Fruit fly (Drosophila melanogaster) whole organism, embryonic: ENCODE measurements around the gene SIDL.

Experiments
- Ada2b ChIP-seq: fragments of 200-800 bp; sonication (Bioruptor generic); IDR thresholded peaks from 2 replicates; pipeline ENCODE4 v1.3.6; 2022; ENCODE audit warnings: missing biosample characterization, missing genetic modification characterization
- B-H1 ChIP-seq: fragments of 200-800 bp; sonication (Bioruptor generic); IDR thresholded peaks from 3 replicates; pipeline ENCODE4 v1.3.6; 2022; ENCODE audit warnings: missing biosample characterization, missing genetic modification characterization
- Bdp1 ChIP-seq: fragments of 200-800 bp; sonication (Bioruptor generic); optimal IDR thresholded peaks from 3 replicates; lab custom pipeline; 2016; ENCODE audit warnings: missing biosample characterization, missing genetic modification characterization
- Bgb ChIP-seq: fragments of 200-800 bp; sonication (Bioruptor generic); IDR thresholded peaks from 2 replicates; pipeline ENCODE4 v1.3.6; 2022; ENCODE audit warnings: missing biosample characterization, missing genetic modification characterization; ENCODE audit not compliant: partially characterized antibody
- CG11560 ChIP-seq: fragments of 200-800 bp; sonication (Bioruptor generic); IDR thresholded peaks from 3 replicates; pipeline ENCODE4 v1.3.6; 2022; ENCODE audit warnings: missing biosample characterization, missing genetic modification characterization
- CG12744 ChIP-seq: fragments of 200-800 bp; sonication (Bioruptor generic); optimal IDR thresholded peaks from 2 replicates; lab custom pipeline; 2016; ENCODE audit warnings: missing biosample characterization, missing genetic modification characterization
- CG13424 ChIP-seq: fragments of 200-800 bp; sonication (Bioruptor generic); optimal IDR thresholded peaks from 2 replicates; lab custom pipeline; 2019; ENCODE audit warnings: missing biosample characterization, mild to moderate bottlenecking, missing genetic modification characterization, moderate library complexity
- CG14667 ChIP-seq: fragments of 200-800 bp; sonication (Bioruptor generic); IDR thresholded peaks from 2 replicates; pipeline ENCODE4 v1.3.6; 2022; ENCODE audit warnings: missing biosample characterization, missing genetic modification characterization
- CG15696 ChIP-seq: fragments of 200-800 bp; sonication (Bioruptor generic); optimal IDR thresholded peaks from 2 replicates; lab custom pipeline; 2019; ENCODE audit warnings: missing biosample characterization, mild to moderate bottlenecking, missing genetic modification characterization, moderate library complexity
- CG1603 ChIP-seq: fragments of 200-800 bp; sonication (Bioruptor generic); optimal IDR thresholded peaks from 2 replicates; lab custom pipeline; 2019; ENCODE audit warnings: missing biosample characterization, mild to moderate bottlenecking, missing genetic modification characterization, moderate library complexity
- CG16863 ChIP-seq: fragments of 200-800 bp; sonication (Bioruptor generic); optimal IDR thresholded peaks from 3 replicates; lab custom pipeline; 2016; ENCODE audit warnings: missing biosample characterization, missing genetic modification characterization
- CG17328 ChIP-seq: fragments of 200-800 bp; sonication (Bioruptor generic); IDR thresholded peaks from 2 replicates; pipeline ENCODE4 v1.3.6; 2022; ENCODE audit warnings: missing biosample characterization, missing genetic modification characterization
- CG17359 ChIP-seq: fragments of 200-800 bp; sonication (Bioruptor generic); optimal IDR thresholded peaks from 3 replicates; lab custom pipeline; 2018; ENCODE audit warnings: missing biosample characterization, mild to moderate bottlenecking, missing genetic modification characterization, moderate library complexity
- CG17361 ChIP-seq: fragments of 200-800 bp; sonication (Bioruptor generic); IDR thresholded peaks from 3 replicates; pipeline ENCODE4 v1.3.6; 2022; ENCODE audit warnings: missing biosample characterization, missing genetic modification characterization
- CG17829 ChIP-seq: fragments of 200-800 bp; optimal IDR thresholded peaks from 2 replicates; lab custom pipeline; 2019; ENCODE audit warnings: missing biosample characterization, mild to moderate bottlenecking, missing genetic modification characterization, moderate library complexity
- CG18476 ChIP-seq: fragments of 200-800 bp; sonication (Bioruptor generic); optimal IDR thresholded peaks from 2 replicates; lab custom pipeline; 2016; ENCODE audit warnings: missing biosample characterization, mild to moderate bottlenecking, missing genetic modification characterization
- CG32532 ChIP-seq: fragments of 200-800 bp; sonication (Bioruptor generic); IDR thresholded peaks from 2 replicates; pipeline ENCODE4 v1.3.6; 2022; ENCODE audit warnings: missing biosample characterization, missing genetic modification characterization
- CG3838 ChIP-seq: fragments of 200-800 bp; sonication (Bioruptor generic); optimal IDR thresholded peaks from 3 replicates; lab custom pipeline; 2016; ENCODE audit warnings: missing biosample characterization, missing genetic modification characterization
- CG5245 ChIP-seq: fragments of 200-800 bp; sonication (Bioruptor generic); optimal IDR thresholded peaks from 3 replicates; lab custom pipeline; 2016; ENCODE audit warnings: missing biosample characterization, missing genetic modification characterization
- CG6254 ChIP-seq: fragments of 200-800 bp; sonication (Bioruptor generic); optimal IDR thresholded peaks from 3 replicates; lab custom pipeline; 2017; ENCODE audit warnings: mild to moderate bottlenecking, missing biosample characterization, missing genetic modification reagents, missing genetic modification characterization
- CG6765 ChIP-seq: fragments of 200-800 bp; sonication (Bioruptor generic); optimal IDR thresholded peaks from 3 replicates; lab custom pipeline; 2017; ENCODE audit warnings: missing biosample characterization, mild to moderate bottlenecking, missing genetic modification characterization
- CG7987 ChIP-seq: fragments of 200-800 bp; sonication (Bioruptor generic); optimal IDR thresholded peaks from 2 replicates; lab custom pipeline; 2018; ENCODE audit warnings: missing biosample characterization, mild to moderate bottlenecking, missing genetic modification characterization, moderate library complexity
- CG8290 ChIP-seq, 3 experiments: fragments of 200-800 bp; sonication (Bioruptor generic); optimal IDR thresholded peaks; 2 replicates each; lab custom pipeline; 2016 to 2019; ENCODE audit warnings: missing biosample characterization in 3 of 3, missing genetic modification characterization in 3 of 3, mild to moderate bottlenecking in 2 of 3, moderate library complexity in 1 of 3
- Dbx ChIP-seq: fragments of 200-800 bp; sonication (Bioruptor generic); IDR thresholded peaks from 3 replicates; pipeline ENCODE4 v1.3.6; 2022; ENCODE audit warnings: missing biosample characterization, missing genetic modification characterization
- ERR ChIP-seq: fragments of 200-800 bp; sonication (Bioruptor generic); optimal IDR thresholded peaks from 2 replicates; lab custom pipeline; 2016; ENCODE audit warnings: missing biosample characterization, missing genetic modification characterization
- Elba2 ChIP-seq: fragments of 200-800 bp; sonication (Bioruptor generic); optimal IDR thresholded peaks from 3 replicates; lab custom pipeline; 2016; ENCODE audit warnings: missing biosample characterization, missing genetic modification characterization
- HHEX ChIP-seq: fragments of 200-800 bp; sonication (Bioruptor generic); optimal IDR thresholded peaks from 3 replicates; lab custom pipeline; 2017; ENCODE audit warnings: missing biosample characterization, mild to moderate bottlenecking, missing genetic modification characterization, missing genetic modification reagents
- Mad ChIP-seq: fragments of 200-800 bp; sonication (Bioruptor generic); optimal IDR thresholded peaks from 2 replicates; lab custom pipeline; 2016; ENCODE audit warnings: missing biosample characterization, missing genetic modification characterization
- Mrtf ChIP-seq: fragments of 200-800 bp; sonication (Bioruptor generic); IDR thresholded peaks from 3 replicates; pipeline ENCODE4 v1.3.6; 2022; ENCODE audit warnings: missing biosample characterization, missing genetic modification characterization
- Rx ChIP-seq: fragments of 200-800 bp; sonication (Bioruptor generic); IDR thresholded peaks from 2 replicates; pipeline ENCODE4 v1.3.6; 2022; ENCODE audit warnings: missing biosample characterization, missing genetic modification characterization
- Spps ChIP-seq: fragments of 200-800 bp; sonication (Bioruptor generic); optimal IDR thresholded peaks from 2 replicates; lab custom pipeline; 2018; ENCODE audit warnings: missing biosample characterization, mild to moderate bottlenecking, missing genetic modification characterization
- Ssrp ChIP-seq: fragments of 200-800 bp; sonication (Bioruptor generic); optimal IDR thresholded peaks from 2 replicates; lab custom pipeline; 2018; ENCODE audit warnings: missing biosample characterization, mild to moderate bottlenecking, missing genetic modification characterization, moderate library complexity
- Tbp ChIP-seq: fragments of >200 bp; optimal IDR thresholded peaks from 2 replicates; lab custom pipeline; 2018; ENCODE audit warnings: missing biosample characterization, missing genetic modification characterization
- ash1 ChIP-seq: fragments of 200-800 bp; sonication (Bioruptor generic); optimal IDR thresholded peaks from 2 replicates; lab custom pipeline; 2018; ENCODE audit warnings: missing biosample characterization, mild to moderate bottlenecking, missing genetic modification characterization
- dan ChIP-seq: fragments of 200-800 bp; sonication (Bioruptor generic); IDR thresholded peaks from 2 replicates; pipeline ENCODE4 v1.3.6; 2022; ENCODE audit warnings: missing biosample characterization, missing genetic modification characterization
- dimm ChIP-seq: fragments of 200-800 bp; sonication (Bioruptor generic); IDR thresholded peaks from 2 replicates; pipeline ENCODE4 v1.3.6; 2022; ENCODE audit warnings: missing biosample characterization, missing genetic modification characterization
- esg ChIP-seq: fragments of 200-800 bp; sonication (Bioruptor generic); conservative IDR thresholded peaks from 2 replicates; pipeline ENCODE4 v1.3.6; 2022; ENCODE audit warnings: missing biosample characterization, missing genetic modification characterization
- fd102C ChIP-seq: fragments of 200-800 bp; sonication (Bioruptor generic); optimal IDR thresholded peaks from 2 replicates; lab custom pipeline; 2018; ENCODE audit warnings: missing biosample characterization, mild to moderate bottlenecking, missing genetic modification characterization, moderate library complexity
- fd3F ChIP-seq: fragments of 200-800 bp; sonication (Bioruptor generic); optimal IDR thresholded peaks from 2 replicates; lab custom pipeline; 2018; ENCODE audit warnings: missing biosample characterization, mild to moderate bottlenecking, missing genetic modification characterization, moderate library complexity
- her ChIP-seq: fragments of 200-800 bp; sonication (Bioruptor generic); optimal IDR thresholded peaks from 2 replicates; lab custom pipeline; 2016; ENCODE audit warnings: missing biosample characterization, missing genetic modification characterization
- jigr1 ChIP-seq: fragments of 200-800 bp; sonication (Bioruptor generic); IDR thresholded peaks from 3 replicates; pipeline ENCODE4 v1.3.6; 2022; ENCODE audit warnings: missing biosample characterization, missing genetic modification characterization
- p53 ChIP-seq: fragments of 200-800 bp; sonication (Bioruptor generic); optimal IDR thresholded peaks from 2 replicates; lab custom pipeline; 2016; ENCODE audit warnings: missing biosample characterization, missing genetic modification characterization
- pnt ChIP-seq: fragments of 200-800 bp; sonication (Bioruptor generic); optimal IDR thresholded peaks from 3 replicates; lab custom pipeline; 2016; ENCODE audit warnings: missing biosample characterization, missing genetic modification characterization
- sc ChIP-seq, 3 experiments: fragments of >200 bp in 2 of 3; fragments of 200-800 bp in 1 of 3; sonication (Bioruptor generic) in 1 of 3; optimal IDR thresholded peaks; 2 replicates in 2 of 3; 3 replicates in 1 of 3; lab custom pipeline; 2017; ENCODE audit warnings: mild to moderate bottlenecking in 1 of 3, missing biosample characterization in 1 of 3, missing genetic modification characterization in 1 of 3, missing genetic modification reagents in 1 of 3
- toy ChIP-seq: fragments of 200-800 bp; sonication (Bioruptor generic); IDR thresholded peaks from 2 replicates; pipeline ENCODE4 v1.3.6; 2022; ENCODE audit warnings: missing biosample characterization, missing genetic modification characterization
- vvl ChIP-seq: fragments of 200-800 bp; sonication (Bioruptor generic); IDR thresholded peaks from 2 replicates; pipeline ENCODE4 v1.3.6; 2022; ENCODE audit warnings: missing biosample characterization, missing genetic modification characterization
- wek ChIP-seq: fragments of 200-800 bp; sonication (Bioruptor generic); optimal IDR thresholded peaks from 3 replicates; lab custom pipeline; 2018; ENCODE audit warnings: missing biosample characterization, mild to moderate bottlenecking, missing genetic modification characterization, moderate library complexity
- zfh2 ChIP-seq: fragments of 200-800 bp; sonication (Bioruptor generic); optimal IDR thresholded peaks from 2 replicates; lab custom pipeline; 2016; ENCODE audit warnings: missing biosample characterization, missing genetic modification characterization

The SIDL gene

DNA sequence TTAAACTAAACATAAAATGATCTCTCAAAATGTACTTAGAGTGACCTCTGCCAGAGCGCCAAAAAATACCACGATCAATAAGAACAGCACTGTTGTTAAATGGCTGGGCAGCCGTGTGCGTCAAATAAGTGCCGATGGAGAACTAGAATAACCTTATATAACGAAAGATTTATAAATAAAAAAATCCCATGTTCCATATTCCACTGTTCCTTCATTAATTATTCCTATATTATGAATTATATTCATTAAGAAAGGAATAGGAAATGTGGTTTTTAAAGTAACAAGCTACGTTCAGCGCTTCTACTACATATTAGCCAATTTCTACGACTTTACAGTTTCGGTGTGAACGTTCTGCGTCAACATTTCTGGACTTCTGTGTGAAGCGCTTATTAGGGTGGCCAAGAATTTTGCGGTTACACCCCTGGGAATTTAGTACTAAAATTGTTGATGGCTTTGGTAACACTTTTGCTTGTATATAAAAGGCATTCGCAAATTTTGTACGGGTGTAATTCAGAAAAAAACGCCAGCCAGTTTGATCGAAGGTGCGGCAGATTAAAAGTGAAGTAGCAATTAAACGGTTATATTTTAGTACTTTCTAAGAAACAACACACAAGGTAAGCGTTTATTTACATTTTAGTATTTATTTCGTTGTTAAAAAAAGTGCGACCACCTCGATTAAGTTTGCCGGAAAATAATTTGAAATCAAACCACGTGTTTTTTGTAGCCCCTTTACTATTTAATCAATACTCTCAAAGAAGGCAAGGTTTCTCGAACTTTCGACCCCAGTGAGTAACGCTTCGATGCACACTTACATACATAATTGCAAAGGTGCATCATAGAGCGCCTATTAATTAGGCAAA is 23.7 kb upstream of the SIDL start, which contains the start of the genes tefu and Hsc70-4:
Gene tefu (minus strand): TSS at position 51 of the 860 bp plus-strand sequence.
Gene Hsc70-4 (plus strand): TSS at position 502 of the 860 bp plus-strand sequence.
- TF ChIP-seq CG13424 (tag; lab: Kevin White, UChicago) (peak; percentile 73), Mrtf (GFP tag; lab: Robert Waterston, UW) (peak; percentile 83), CG17829 (peak; percentile 73), Bgb (peak; percentile 28; the same call in 1 of the 2 replicates), B-H1 (peak; percentile 73), dan (GFP tag; lab: Robert Waterston, UW) (0 out of 2 replicates have a peak, but pooled peaks have one; percentile 44), Bdp1 (GFP tag; lab: Kevin White, UChicago) (peak; percentile 57), Spps (tag; lab: Kevin White, UChicago) (peak; percentile 1), Dbx (GFP tag; lab: Robert Waterston, UW) (peak; percentile 74), CG7987 (GFP tag; lab: Kevin White, UChicago) (peak; percentile 14), CG6254 (GFP tag; lab: Kevin White, UChicago) (peak; percentile 1), CG16863 (GFP tag; lab: Kevin White, UChicago) (peak; percentile 29), toy (GFP tag; lab: Robert Waterston, UW) (no peak), Mad (peak; percentile 68), CG17361 (GFP tag; lab: Robert Waterston, UW) (peak; percentile 91), Elba2 (GFP tag; lab: Kevin White, UChicago) (peak; percentile 88), zfh2 (GFP tag; lab: Kevin White, UChicago) (peak; percentile 81), fd102C (GFP tag; lab: Kevin White, UChicago) (no peak), ash1 (GFP tag; lab: Kevin White, UChicago) (no peak), her (GFP tag; lab: Kevin White, UChicago) (peak; percentile 28), CG3838 (GFP tag; lab: Kevin White, UChicago) (peak; percentile 9), CG18476 (GFP tag; lab: Kevin White, UChicago) (peak; percentile 33), CG17328 (GFP tag; lab: Robert Waterston, UW) (peak; percentile 58), p53 (GFP tag; lab: Kevin White, UChicago) (peak; percentile 1), Ssrp (tag; lab: Kevin White, UChicago) (peak; percentile 73), esg (GFP tag; lab: Robert Waterston, UW) (peak; percentile 74), CG5245 (GFP tag; lab: Kevin White, UChicago) (peak; percentile 46), CG8290 (GFP tag; optimal IDR thresholded peaks at IDR 0.05; lab: Kevin White, UChicago) (peak; percentile 79), CG8290 (tag; optimal IDR thresholded peaks at IDR 0.05; lab: Kevin White, UChicago) (peak in 1 of 2 experiments; percentile 72), jigr1 (GFP tag; lab: Robert Waterston, UW) (peak; percentile 69; the same call in 2 of the 3 replicates), HHEX (GFP tag; lab: Kevin White, UChicago) (peak; percentile 52), CG1603 (tag; lab: Kevin White, UChicago) (peak; percentile 80), CG14667 (GFP tag; lab: Robert Waterston, UW) (peak; percentile 77), CG17359 (tag; lab: Kevin White, UChicago) (peak; percentile 58), wek (GFP tag; lab: Kevin White, UChicago) (no peak), Tbp (GFP tag; lab: Kevin White, UChicago) (peak; percentile 80), vvl (peak; percentile 80), CG11560 (tag; lab: Robert Waterston, UW) (peak; percentile 27; the same call in 1 of the 3 replicates), sc (optimal IDR thresholded peaks at IDR 0.05; lab: Kevin White, UChicago) (no peak), sc (GFP tag; optimal IDR thresholded peaks at IDR 0.05; lab: Kevin White, UChicago) (peak; percentile 2), CG6765 (no peak), ERR (no peak), CG32532 (peak; percentile 80), CG15696 (tag; lab: Kevin White, UChicago) (peak; percentile 76), fd3F (GFP tag; lab: Kevin White, UChicago) (peak; percentile 33), Ada2b (GFP tag; lab: Robert Waterston, UW) (peak; percentile 75), dimm (GFP tag; lab: Robert Waterston, UW) (peak; percentile 32; the same call in 1 of the 2 replicates), pnt (GFP tag; lab: Kevin White, UChicago) (peak; percentile 85), Rx (GFP tag; lab: Robert Waterston, UW) (peak; percentile 68), CG12744 (peak; percentile 13)
